Worm (Caenorhabditis elegans): ENCODE results near the gene C09B9.4.
A peak's percentile ranks its signal among the peaks of the same experiment; 100 is the strongest.

Gene C09B9.4

ce11 chrIV:5060984-5061383 is 27.8 kb upstream of the C09B9.4 start, which contains the start of gene C09B9.7:
C09B9.7 (minus strand) TSS chrIV:5061084.
- no peak for TF ChIP-seq T22C8.4 (GFP tag; IDR thresholded peaks at IDR 0.05)
- TF ChIP-seq ztf-29 (GFP tag; IDR thresholded peaks at IDR 0.05): no peak
- TF ChIP-seq cog-1 (tag; optimal IDR thresholded peaks at IDR 0.05): no peak
- TF ChIP-seq ztf-23 (GFP tag; IDR thresholded peaks at IDR 0.05): no peak
- TF ChIP-seq tab-1 (GFP tag; IDR thresholded peaks at IDR 0.05): no peak
- TF ChIP-seq med-1 (GFP tag; optimal IDR thresholded peaks at IDR 0.05; ENCODE audit: insufficient read depth): no peak
- no peak for TF ChIP-seq ref-1 (GFP tag; conservative IDR thresholded peaks at IDR 0.05)
- TF ChIP-seq klf-2 (GFP tag; conservative IDR thresholded peaks at IDR 0.05): no peak
- no peak for TF ChIP-seq flt-1 (GFP tag; IDR thresholded peaks at IDR 0.05)

ce11 chrIV:5055964-5056588 is 22.9 kb upstream of the C09B9.4 start, which contains the start of gene msp-55:
msp-55 (minus strand) TSS chrIV:5056014.
- TF ChIP-seq tab-1 (GFP tag; IDR thresholded peaks at IDR 0.05): no peak
- no peak for TF ChIP-seq med-1 (GFP tag; optimal IDR thresholded peaks at IDR 0.05; ENCODE audit: insufficient read depth)
- no peak for TF ChIP-seq flt-1 (GFP tag; IDR thresholded peaks at IDR 0.05)
- no peak for TF ChIP-seq ztf-23 (GFP tag; IDR thresholded peaks at IDR 0.05)
- TF ChIP-seq klf-2 (GFP tag; conservative IDR thresholded peaks at IDR 0.05): no peak
- no peak for TF ChIP-seq ztf-29 (GFP tag; IDR thresholded peaks at IDR 0.05)
- no peak for TF ChIP-seq cog-1 (tag; optimal IDR thresholded peaks at IDR 0.05)
- TF ChIP-seq T22C8.4 (GFP tag; IDR thresholded peaks at IDR 0.05): no peak
- no peak for TF ChIP-seq ref-1 (GFP tag; conservative IDR thresholded peaks at IDR 0.05)

- TF ChIP-seq ztf-29 (GFP tag; IDR thresholded peaks at IDR 0.05) (no peak), ztf-23 (GFP tag; IDR thresholded peaks at IDR 0.05) (no peak), tab-1 (GFP tag; IDR thresholded peaks at IDR 0.05) (no peak), cog-1 (tag; optimal IDR thresholded peaks at IDR 0.05) (no peak), klf-2 (GFP tag; conservative IDR thresholded peaks at IDR 0.05) (no peak), ref-1 (GFP tag; conservative IDR thresholded peaks at IDR 0.05) (no peak), med-1 (GFP tag; optimal IDR thresholded peaks at IDR 0.05; ENCODE audit: insufficient read depth) (no peak), flt-1 (GFP tag; IDR thresholded peaks at IDR 0.05) (no peak), T22C8.4 (GFP tag; IDR thresholded peaks at IDR 0.05) (no peak)
Observed at ce11 chrIV:5054297-5054696, 21.1 kb upstream of the C09B9.4 start.

ce11 chrIV:5045389-5045788 is 12.2 kb upstream of the C09B9.4 start, which contains the start of gene hot-9:
hot-9 (minus strand) TSS chrIV:5045489.
- TF ChIP-seq med-1 (GFP tag; optimal IDR thresholded peaks at IDR 0.05; ENCODE audit: insufficient read depth) (no peak), ztf-29 (GFP tag; IDR thresholded peaks at IDR 0.05) (no peak), T22C8.4 (GFP tag; IDR thresholded peaks at IDR 0.05) (no peak), tab-1 (GFP tag; IDR thresholded peaks at IDR 0.05) (no peak), flt-1 (GFP tag; IDR thresholded peaks at IDR 0.05) (no peak), ztf-23 (GFP tag; IDR thresholded peaks at IDR 0.05) (no peak), klf-2 (GFP tag; conservative IDR thresholded peaks at IDR 0.05) (no peak), ref-1 (GFP tag; conservative IDR thresholded peaks at IDR 0.05) (no peak), cog-1 (tag; optimal IDR thresholded peaks at IDR 0.05) (no peak)

- peak; percentile 63; the same call in 1 of the 2 replicates for TF ChIP-seq ztf-23 (GFP tag; IDR thresholded peaks at IDR 0.05)
- TF ChIP-seq ref-1 (GFP tag; conservative IDR thresholded peaks at IDR 0.05): no peak; the same call in 1 of the 2 replicates
- no peak; the same call in none of the 2 replicates for TF ChIP-seq T22C8.4 (GFP tag; IDR thresholded peaks at IDR 0.05)
- TF ChIP-seq flt-1 (GFP tag; IDR thresholded peaks at IDR 0.05): peak; percentile 85
- peak; percentile 80; the same call in 1 of the 2 replicates for TF ChIP-seq tab-1 (GFP tag; IDR thresholded peaks at IDR 0.05)
- TF ChIP-seq cog-1 (tag; optimal IDR thresholded peaks at IDR 0.05): no peak
- TF ChIP-seq med-1 (GFP tag; optimal IDR thresholded peaks at IDR 0.05; ENCODE audit: insufficient read depth): peak; percentile 52
- no peak for TF ChIP-seq klf-2 (GFP tag; conservative IDR thresholded peaks at IDR 0.05)
- TF ChIP-seq ztf-29 (GFP tag; IDR thresholded peaks at IDR 0.05): no peak
Observed at ce11 chrIV:5038744-5039143, 5.6 kb upstream of the C09B9.4 start.

ce11 chrIV:5037489-5037888 is 4.3 kb upstream of the C09B9.4 start, which contains the start of gene C09B9.1:
C09B9.1 (plus strand) TSS chrIV:5037789.
- TF ChIP-seq tab-1 (GFP tag; IDR thresholded peaks at IDR 0.05): no peak
- no peak for TF ChIP-seq ref-1 (GFP tag; conservative IDR thresholded peaks at IDR 0.05)
- no peak for TF ChIP-seq ztf-23 (GFP tag; IDR thresholded peaks at IDR 0.05)
- no peak for TF ChIP-seq flt-1 (GFP tag; IDR thresholded peaks at IDR 0.05)
- TF ChIP-seq med-1 (GFP tag; optimal IDR thresholded peaks at IDR 0.05; ENCODE audit: insufficient read depth): no peak

- TF ChIP-seq tab-1 (GFP tag; IDR thresholded peaks at IDR 0.05) (no peak), ztf-29 (GFP tag; IDR thresholded peaks at IDR 0.05) (no peak), klf-2 (GFP tag; conservative IDR thresholded peaks at IDR 0.05) (no peak), ztf-23 (GFP tag; IDR thresholded peaks at IDR 0.05) (no peak), med-1 (GFP tag; optimal IDR thresholded peaks at IDR 0.05; ENCODE audit: insufficient read depth) (no peak), flt-1 (GFP tag; IDR thresholded peaks at IDR 0.05) (no peak), T22C8.4 (GFP tag; IDR thresholded peaks at IDR 0.05) (no peak), ref-1 (GFP tag; conservative IDR thresholded peaks at IDR 0.05) (no peak)
Observed at ce11 chrIV:5031346-5031745, 1.8 kb downstream of the C09B9.4 start.

- TF ChIP-seq cog-1 (tag; optimal IDR thresholded peaks at IDR 0.05) (no peak), ztf-29 (GFP tag; IDR thresholded peaks at IDR 0.05) (no peak), tab-1 (GFP tag; IDR thresholded peaks at IDR 0.05) (no peak), flt-1 (GFP tag; IDR thresholded peaks at IDR 0.05) (no peak), med-1 (GFP tag; optimal IDR thresholded peaks at IDR 0.05; ENCODE audit: insufficient read depth) (no peak), ztf-23 (GFP tag; IDR thresholded peaks at IDR 0.05) (no peak), T22C8.4 (GFP tag; IDR thresholded peaks at IDR 0.05) (no peak), ref-1 (GFP tag; conservative IDR thresholded peaks at IDR 0.05) (no peak), klf-2 (GFP tag; conservative IDR thresholded peaks at IDR 0.05) (no peak)
Observed at ce11 chrIV:5028978-5029377, 4.2 kb downstream of the C09B9.4 start, which contains the start of the genes best-6 and C09B9.2. best-6 (minus strand) TSS chrIV:5029078. C09B9.2 (plus strand) TSS chrIV:5029291.

- TF ChIP-seq klf-2 (GFP tag; conservative IDR thresholded peaks at IDR 0.05): no peak
- TF ChIP-seq cog-1 (tag; optimal IDR thresholded peaks at IDR 0.05): no peak
- TF ChIP-seq T22C8.4 (GFP tag; IDR thresholded peaks at IDR 0.05): no peak
- TF ChIP-seq ztf-29 (GFP tag; IDR thresholded peaks at IDR 0.05): no peak
- TF ChIP-seq tab-1 (GFP tag; IDR thresholded peaks at IDR 0.05): no peak
- TF ChIP-seq med-1 (GFP tag; optimal IDR thresholded peaks at IDR 0.05; ENCODE audit: insufficient read depth): no peak
- no peak for TF ChIP-seq ref-1 (GFP tag; conservative IDR thresholded peaks at IDR 0.05)
- no peak for TF ChIP-seq flt-1 (GFP tag; IDR thresholded peaks at IDR 0.05)
- TF ChIP-seq ztf-23 (GFP tag; IDR thresholded peaks at IDR 0.05): no peak
Observed at ce11 chrIV:5025646-5026045, 7.5 kb downstream of the C09B9.4 start, which contains the start of gene C09B9.85. C09B9.85 (minus strand) TSS chrIV:5025746.
